Worm (Caenorhabditis elegans) whole organism, L2 larva: ENCODE data around the gene Y56A3A.30.

Source experiments
- ZK546.5 ChIP-seq: sonication (generic microtip); optimal IDR thresholded peaks from 2 replicates; lab custom pipeline; 2017; ENCODE audit warnings: missing biosample characterization, missing genetic modification characterization
- alr-1 ChIP-seq: fragments of 150-350 bp; optimal IDR thresholded peaks from 2 replicates; lab custom pipeline; 2014; ENCODE audit warnings: missing biosample characterization, missing genetic modification characterization
- fos-1 ChIP-seq: fragments of 150-350 bp; optimal IDR thresholded peaks from 2 replicates; lab custom pipeline; 2014; ENCODE audit warnings: missing biosample characterization, missing genetic modification characterization
- lin-13 ChIP-seq: fragments of 150-350 bp; optimal IDR thresholded peaks from 2 replicates; lab custom pipeline; 2014; ENCODE audit warnings: missing biosample characterization, missing genetic modification reagents, missing genetic modification characterization
- nhr-11 ChIP-seq: fragments of 150-350 bp; optimal IDR thresholded peaks from 2 replicates; lab custom pipeline; 2014; ENCODE audit warnings: missing biosample characterization, missing genetic modification characterization
- nhr-237 ChIP-seq: fragments of 150-350 bp; optimal IDR thresholded peaks from 2 replicates; lab custom pipeline; 2014; ENCODE audit warnings: missing biosample characterization, missing genetic modification characterization
- ztf-4 ChIP-seq: fragments of 150-350 bp; optimal IDR thresholded peaks from 2 replicates; lab custom pipeline; 2014; ENCODE audit warnings: missing biosample characterization, missing genetic modification characterization

ce11 chrIII:11982474-11982873, 3.6 kb upstream of the Y56A3A.30 start:
- no peak for TF ChIP-seq fos-1 (tag; lab: Kevin White, UChicago)
- no peak for TF ChIP-seq ZK546.5 (tag; lab: Kevin White, UChicago)
- TF ChIP-seq nhr-11 (tag; lab: Kevin White, UChicago), result no peak
- TF ChIP-seq ztf-4 (tag; lab: Kevin White, UChicago), result no peak
- no peak for TF ChIP-seq nhr-237 (tag; lab: Kevin White, UChicago)
- no peak for TF ChIP-seq lin-13 (GFP tag; lab: Kevin White, UChicago)
- TF ChIP-seq alr-1, result no peak
